Worm (Caenorhabditis elegans) whole organism, early embryonic: ENCODE measurements around the gene fbxl-1.

Experiments
- F13C5.2 ChIP-seq: sonication (generic microtip); optimal IDR thresholded peaks from 2 replicates; lab custom pipeline; 2017; ENCODE audit warnings: mild to moderate bottlenecking, missing genetic modification characterization, inconsistent platforms, missing compliant biosample characterization
- aly-1 ChIP-seq: sonication (generic microtip); optimal IDR thresholded peaks from 2 replicates; lab custom pipeline; 2016; ENCODE audit warnings: missing genetic modification characterization, missing compliant biosample characterization
- ama-1 ChIP-seq: fragments of 150-350 bp; optimal IDR thresholded peaks from 2 replicates; lab custom pipeline; 2014
- ceh-36 ChIP-seq: sonication (generic microtip); optimal IDR thresholded peaks from 2 replicates; lab custom pipeline; 2016; ENCODE audit warnings: missing genetic modification characterization, inconsistent platforms, missing compliant biosample characterization
- ets-7 ChIP-seq: sonication (generic microtip); optimal IDR thresholded peaks from 2 replicates; lab custom pipeline; 2016; ENCODE audit warnings: missing genotype, missing genetic modification characterization, missing compliant biosample characterization
- flt-1 ChIP-seq: fragments of 200-800 bp; sonication (Bioruptor generic); IDR thresholded peaks from 2 replicates; pipeline ENCODE4 v1.3.6; 2022; ENCODE audit warnings: missing genetic modification characterization, missing compliant biosample characterization
- hmbx-1 ChIP-seq: sonication (generic microtip); optimal IDR thresholded peaks from 2 replicates; lab custom pipeline; 2016; ENCODE audit warnings: mild to moderate bottlenecking, missing genetic modification characterization, missing compliant biosample characterization
- hmg-4 ChIP-seq: fragments of 200-800 bp; sonication (Bioruptor generic); optimal IDR thresholded peaks from 2 replicates; lab custom pipeline; 2018; ENCODE audit warnings: mild to moderate bottlenecking, missing genetic modification characterization, missing compliant biosample characterization
- pes-1 ChIP-seq: fragments of 200-800 bp; sonication (Bioruptor generic); IDR thresholded peaks from 2 replicates; pipeline ENCODE4 v1.3.6; 2022; ENCODE audit warnings: missing genetic modification reagents, missing genetic modification characterization, missing compliant biosample characterization
- scrt-1 ChIP-seq: fragments of 200-800 bp; sonication (Bioruptor generic); IDR thresholded peaks from 2 replicates; pipeline ENCODE4 v1.3.6; 2022; ENCODE audit warnings: missing genetic modification characterization, missing compliant biosample characterization
- sea-1 ChIP-seq: fragments of 200-800 bp; sonication (Bioruptor generic); conservative IDR thresholded peaks from 2 replicates; pipeline ENCODE4 v1.3.6; 2022; ENCODE audit warnings: missing genetic modification characterization, missing compliant biosample characterization
- tbx-11 ChIP-seq: fragments of 200-800 bp; sonication (Bioruptor generic); IDR thresholded peaks from 2 replicates; pipeline ENCODE4 v1.3.6; 2022; ENCODE audit warnings: missing genetic modification characterization, missing compliant biosample characterization
- tbx-37 ChIP-seq: fragments of 200-800 bp; sonication (Bioruptor generic); conservative IDR thresholded peaks from 2 replicates; pipeline ENCODE4 v1.3.6; 2022; ENCODE audit warnings: missing genetic modification reagents, missing genetic modification characterization, missing compliant biosample characterization
- tra-4 ChIP-seq: sonication (generic microtip); optimal IDR thresholded peaks from 2 replicates; lab custom pipeline; 2017; ENCODE audit warnings: missing genetic modification characterization, missing compliant biosample characterization

ce11 chrIII:8216224-8216623 lies 11.4 kb upstream of the fbxl-1 start, which contains the start of gene unc-86:
- no peak for TF ChIP-seq ama-1 (lab: Kevin White, UChicago)
- no peak for TF ChIP-seq hmbx-1 (tag; lab: Kevin White, UChicago)
- TF ChIP-seq tra-4 (tag; lab: Kevin White, UChicago), result no peak
- TF ChIP-seq flt-1 (GFP tag; lab: Robert Waterston, UW), result no peak
- TF ChIP-seq pes-1 (GFP tag; lab: Robert Waterston, UW), result no peak
- TF ChIP-seq ceh-36 (tag; lab: Kevin White, UChicago), result no peak
- no peak for TF ChIP-seq tbx-37
- no peak for TF ChIP-seq ets-7
- TF ChIP-seq scrt-1 (GFP tag; lab: Robert Waterston, UW), result no peak
- TF ChIP-seq hmg-4 (GFP tag; lab: Kevin White, UChicago), result no peak
- no peak for TF ChIP-seq F13C5.2
- no peak for TF ChIP-seq aly-1
- no peak for TF ChIP-seq tbx-11 (GFP tag; lab: Robert Waterston, UW)
- no peak for TF ChIP-seq sea-1 (GFP tag; lab: Robert Waterston, UW)
